Worm (Caenorhabditis elegans): ENCODE measurements around the gene C47E12.11.

C47E12.11 gene

ce11 chrIV:9977602-9978172 lies 8.5 kb downstream of the C47E12.11 start, which contains the start of gene dhp-2:
Gene dhp-2 (plus strand): TSS chrIV:9978122.
- TF ChIP-seq daf-16 (GFP tag; optimal IDR thresholded peaks at IDR 0.05) (peak in 1 of 2 experiments; percentile 56), daf-16 (tag; optimal IDR thresholded peaks at IDR 0.05) (no peak), nhr-237 (tag; optimal IDR thresholded peaks at IDR 0.05) (no peak)

- TF ChIP-seq nhr-76 (tag; optimal IDR thresholded peaks at IDR 0.05) (no peak), egl-43 (GFP tag; IDR thresholded peaks at IDR 0.05) (no peak), vab-7 (GFP tag; IDR thresholded peaks at IDR 0.05) (no peak), Y5F2A.4 (GFP tag; optimal IDR thresholded peaks at IDR 0.05) (no peak), lin-38 (GFP tag; IDR thresholded peaks at IDR 0.05) (peak; percentile 79), saeg-2 (GFP tag; IDR thresholded peaks at IDR 0.05) (no peak), nhr-77 (tag; optimal IDR thresholded peaks at IDR 0.05) (no peak)
Observed at ce11 chrIV:9982226-9982794, 13.1 kb downstream of the C47E12.11 start, which contains the start of gene rrp-1. Gene rrp-1 (minus strand): TSS chrIV:9982276.

DNA sequence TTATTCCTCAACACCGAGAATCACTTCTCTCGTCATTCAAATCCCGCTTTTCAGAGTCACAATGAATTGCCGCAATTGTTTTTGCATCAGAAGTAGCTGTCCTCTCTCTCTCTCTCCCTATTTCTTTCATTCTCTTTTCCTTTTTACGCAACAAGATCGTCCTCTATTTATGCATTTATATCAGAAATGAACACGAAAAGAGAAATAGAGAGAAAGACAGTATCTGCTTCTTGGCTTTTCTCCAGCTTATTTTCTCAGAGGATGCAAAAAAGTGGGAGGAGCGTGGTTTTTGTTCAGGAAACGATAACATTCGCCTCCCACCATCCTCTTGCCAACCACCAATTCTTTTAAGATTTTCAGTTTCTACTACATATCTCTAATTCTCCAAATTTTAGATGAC lies 13.7 kb downstream of the C47E12.11 start, which contains the start of gene mam-2:
mam-2 (plus strand) TSS at position 301 of the 400 bp plus-strand sequence.
- TF ChIP-seq fos-1 (tag; optimal IDR thresholded peaks at IDR 0.05) (no peak), snpc-4 (tag; optimal IDR thresholded peaks at IDR 0.05) (no peak), ceh-32 (tag; optimal IDR thresholded peaks at IDR 0.05; ENCODE audit: poor library complexity) (no peak), spr-1 (tag; optimal IDR thresholded peaks at IDR 0.05) (no peak), zfp-2 (tag; optimal IDR thresholded peaks at IDR 0.05) (no peak), nhr-237 (tag; optimal IDR thresholded peaks at IDR 0.05) (no peak), skn-1 (tag; optimal IDR thresholded peaks at IDR 0.05) (no peak), saeg-2 (GFP tag; IDR thresholded peaks at IDR 0.05) (no peak), tra-1 (GFP tag; IDR thresholded peaks at IDR 0.05) (no peak), F37D6.2 (tag; optimal IDR thresholded peaks at IDR 0.05) (no peak), ZK546.5 (tag; optimal IDR thresholded peaks at IDR 0.05) (no peak), duxl-1 (tag; optimal IDR thresholded peaks at IDR 0.05; ENCODE audit: poor library complexity) (no peak), lir-3 (tag; optimal IDR thresholded peaks at IDR 0.05) (no peak)

ce11 chrIV:9989416-9989815 lies 20.2 kb downstream of the C47E12.11 start:
- TF ChIP-seq zfp-3 (GFP tag; conservative IDR thresholded peaks at IDR 0.05) = 0 out of 2 replicates have a peak, but pooled peaks have one; percentile 19
- TF ChIP-seq lin-38 (GFP tag; IDR thresholded peaks at IDR 0.05) = peak; percentile 36; the same call in 1 of the 2 replicates
- peak; percentile 7 for TF ChIP-seq gei-8 (GFP tag; optimal IDR thresholded peaks at IDR 0.05)
- TF ChIP-seq T26A8.4 (GFP tag; IDR thresholded peaks at IDR 0.05) = 0 out of 2 replicates have a peak, but pooled peaks have one; percentile 9
- TF ChIP-seq fos-1 (tag; optimal IDR thresholded peaks at IDR 0.05) = no peak
- TF ChIP-seq mxl-3 (GFP tag; optimal IDR thresholded peaks at IDR 0.05) = no peak
- peak; percentile 40 for TF ChIP-seq ama-1 (optimal IDR thresholded peaks at IDR 0.05)
- peak; percentile 55 for TF ChIP-seq aha-1 (tag)

- no peak for TF ChIP-seq set-16 (GFP tag; IDR thresholded peaks at IDR 0.05)
- no peak for TF ChIP-seq ctbp-1 (GFP tag; IDR thresholded peaks at IDR 0.05)
- TF ChIP-seq madf-5 (GFP tag; IDR thresholded peaks at IDR 0.05) = no peak
- no peak for TF ChIP-seq ceh-20 (GFP tag; IDR thresholded peaks at IDR 0.05)
- no peak for TF ChIP-seq F26F4.8 (GFP tag; conservative IDR thresholded peaks at IDR 0.05)
- TF ChIP-seq daf-8 (GFP tag; IDR thresholded peaks at IDR 0.05) = no peak
- no peak for TF ChIP-seq mes-2 (tag; optimal IDR thresholded peaks at IDR 0.05; ENCODE audit: poor library complexity, severe bottlenecking)
- TF ChIP-seq dve-1 (tag; optimal IDR thresholded peaks at IDR 0.05; ENCODE audit: insufficient read depth) = peak; percentile 13
- no peak for TF ChIP-seq nhr-111 (GFP tag; optimal IDR thresholded peaks at IDR 0.05)
- TF ChIP-seq snpc-4 (tag; optimal IDR thresholded peaks at IDR 0.05) = no peak
- no peak for TF ChIP-seq F10B5.3 (tag; optimal IDR thresholded peaks at IDR 0.05)
- no peak for TF ChIP-seq tra-1 (GFP tag; IDR thresholded peaks at IDR 0.05)
- no peak for TF ChIP-seq attf-4 (tag; optimal IDR thresholded peaks at IDR 0.05)
- no peak for TF ChIP-seq daf-19 (GFP tag; conservative IDR thresholded peaks at IDR 0.05)
- TF ChIP-seq arid-1 (GFP tag; conservative IDR thresholded peaks at IDR 0.05) = no peak
- peak in 1 of 2 experiments; percentile 6 for TF ChIP-seq unc-62 (GFP tag; optimal IDR thresholded peaks at IDR 0.05 in 1 of 2)
- no peak for TF ChIP-seq unc-62 (tag; optimal IDR thresholded peaks at IDR 0.05)
- TF ChIP-seq ztf-7 (tag; optimal IDR thresholded peaks at IDR 0.05) = no peak
Observed at ce11 chrIV:9993403-9994132, 24.4 kb downstream of the C47E12.11 start.

All from whole organism, L4 larva.